Worm (Caenorhabditis elegans) whole organism, L4/young adult: ENCODE results near the gene irld-36.

Experiments
- dao-5 ChIP-seq: sonication (generic microtip); optimal IDR thresholded peaks from 2 replicates; lab custom pipeline; 2016; ENCODE audit warnings: missing genotype, missing genetic modification characterization, moderate library complexity, missing compliant biosample characterization
- him-1 ChIP-seq: sonication (generic microtip); optimal IDR thresholded peaks from 2 replicates; lab custom pipeline; 2016; ENCODE audit warnings: missing genotype, missing genetic modification reagents, missing genetic modification characterization, missing compliant biosample characterization

ce11 chrII:1683742-1684141, 4.6 kb downstream of the irld-36 start, which contains the start of gene fbxb-25:
- TF ChIP-seq dao-5 (tag; lab: Kevin White, UChicago) (no peak), him-1 (tag; lab: Kevin White, UChicago) (no peak)
